Fruit fly (Drosophila melanogaster): ENCODE measurements around the gene CG31495.

Gene CG31495

dm6 chr3R:13857339-13857738 is 17.6 kb upstream of the CG31495 start:
- TF ChIP-seq h (optimal IDR thresholded peaks at IDR 0.05), result no peak
- no peak for TF ChIP-seq Myc (optimal IDR thresholded peaks at IDR 0.05)
- TF ChIP-seq insv (optimal IDR thresholded peaks at IDR 0.05), result no peak
- no peak for TF ChIP-seq Sin3A (optimal IDR thresholded peaks at IDR 0.05)

- no peak for TF ChIP-seq Sin3A (optimal IDR thresholded peaks at IDR 0.05)
- no peak for TF ChIP-seq Myc (optimal IDR thresholded peaks at IDR 0.05)
- no peak for TF ChIP-seq ttk (optimal IDR thresholded peaks at IDR 0.05)
- no peak for TF ChIP-seq h (optimal IDR thresholded peaks at IDR 0.05)
- TF ChIP-seq insv (optimal IDR thresholded peaks at IDR 0.05), result no peak
- TF ChIP-seq psq (optimal IDR thresholded peaks at IDR 0.05), result no peak
These were observed 15.6 kb upstream of the CG31495 start, which contains the start of gene CG14362 for dm6 chr3R:13855354-13855753. CG14362 (minus strand) TSS chr3R:13855454.

dm6 chr3R:13850992-13851391 is 11.3 kb upstream of the CG31495 start:
- no peak for TF ChIP-seq Myc (optimal IDR thresholded peaks at IDR 0.05)
- no peak for TF ChIP-seq ttk (optimal IDR thresholded peaks at IDR 0.05)
- no peak for TF ChIP-seq h (optimal IDR thresholded peaks at IDR 0.05)
- no peak for TF ChIP-seq psq (optimal IDR thresholded peaks at IDR 0.05)
- TF ChIP-seq Sin3A (optimal IDR thresholded peaks at IDR 0.05), result no peak
- no peak for TF ChIP-seq insv (optimal IDR thresholded peaks at IDR 0.05)

dm6 chr3R:13849327-13849726 is 9.6 kb upstream of the CG31495 start:
- TF ChIP-seq h (optimal IDR thresholded peaks at IDR 0.05) (no peak), psq (optimal IDR thresholded peaks at IDR 0.05) (no peak), ttk (optimal IDR thresholded peaks at IDR 0.05) (no peak), insv (optimal IDR thresholded peaks at IDR 0.05) (no peak), Sin3A (optimal IDR thresholded peaks at IDR 0.05) (no peak), Myc (optimal IDR thresholded peaks at IDR 0.05) (no peak)

dm6 chr3R:13848272-13848671 is 8.5 kb upstream of the CG31495 start:
- TF ChIP-seq insv (optimal IDR thresholded peaks at IDR 0.05) (no peak), Myc (optimal IDR thresholded peaks at IDR 0.05) (no peak), h (optimal IDR thresholded peaks at IDR 0.05) (no peak), Sin3A (optimal IDR thresholded peaks at IDR 0.05) (no peak), psq (optimal IDR thresholded peaks at IDR 0.05) (no peak), ttk (optimal IDR thresholded peaks at IDR 0.05) (no peak)

dm6 chr3R:13847289-13847688 is 7.6 kb upstream of the CG31495 start:
- TF ChIP-seq Sin3A (optimal IDR thresholded peaks at IDR 0.05), result no peak
- no peak for TF ChIP-seq insv (optimal IDR thresholded peaks at IDR 0.05)
- no peak for TF ChIP-seq ttk (optimal IDR thresholded peaks at IDR 0.05)
- no peak for TF ChIP-seq h (optimal IDR thresholded peaks at IDR 0.05)
- TF ChIP-seq psq (optimal IDR thresholded peaks at IDR 0.05), result no peak
- no peak for TF ChIP-seq Myc (optimal IDR thresholded peaks at IDR 0.05)

- TF ChIP-seq insv (optimal IDR thresholded peaks at IDR 0.05), result no peak
- no peak for TF ChIP-seq h (optimal IDR thresholded peaks at IDR 0.05)
- no peak for TF ChIP-seq ttk (optimal IDR thresholded peaks at IDR 0.05)
- no peak for TF ChIP-seq Myc (optimal IDR thresholded peaks at IDR 0.05)
- no peak for TF ChIP-seq psq (optimal IDR thresholded peaks at IDR 0.05)
- no peak for TF ChIP-seq Sin3A (optimal IDR thresholded peaks at IDR 0.05)
These were observed 6.2 kb upstream of the CG31495 start for dm6 chr3R:13845926-13846325.

- TF ChIP-seq h (optimal IDR thresholded peaks at IDR 0.05) (no peak), insv (optimal IDR thresholded peaks at IDR 0.05) (no peak), ttk (optimal IDR thresholded peaks at IDR 0.05) (no peak), psq (optimal IDR thresholded peaks at IDR 0.05) (no peak), Myc (optimal IDR thresholded peaks at IDR 0.05) (no peak), Sin3A (optimal IDR thresholded peaks at IDR 0.05) (no peak)
These were observed 5.5 kb upstream of the CG31495 start for dm6 chr3R:13845250-13845699.

- no peak for TF ChIP-seq ttk (optimal IDR thresholded peaks at IDR 0.05)
- TF ChIP-seq insv (optimal IDR thresholded peaks at IDR 0.05), result no peak
- TF ChIP-seq Myc (optimal IDR thresholded peaks at IDR 0.05), result no peak
- no peak for TF ChIP-seq Sin3A (optimal IDR thresholded peaks at IDR 0.05)
- no peak for TF ChIP-seq psq (optimal IDR thresholded peaks at IDR 0.05)
These were observed 3.9 kb upstream of the CG31495 start for dm6 chr3R:13843611-13844010.

dm6 chr3R:13842532-13842931 is 2.8 kb upstream of the CG31495 start:
- no peak for TF ChIP-seq ttk (optimal IDR thresholded peaks at IDR 0.05)
- no peak for TF ChIP-seq Myc (optimal IDR thresholded peaks at IDR 0.05)
- TF ChIP-seq insv (optimal IDR thresholded peaks at IDR 0.05), result no peak
- TF ChIP-seq psq (optimal IDR thresholded peaks at IDR 0.05), result no peak
- no peak for TF ChIP-seq Sin3A (optimal IDR thresholded peaks at IDR 0.05)
- no peak for TF ChIP-seq h (optimal IDR thresholded peaks at IDR 0.05)

- TF ChIP-seq ttk (optimal IDR thresholded peaks at IDR 0.05) (no peak), psq (optimal IDR thresholded peaks at IDR 0.05) (no peak), Myc (optimal IDR thresholded peaks at IDR 0.05) (no peak), Sin3A (optimal IDR thresholded peaks at IDR 0.05) (no peak), insv (optimal IDR thresholded peaks at IDR 0.05) (no peak), h (optimal IDR thresholded peaks at IDR 0.05) (no peak)
These were observed 1.2 kb upstream of the CG31495 start for dm6 chr3R:13840956-13841355.

dm6 chr3R:13837807-13838206 is 1.9 kb downstream of the CG31495 start, which contains the start of gene Nsf2:
Nsf2 (minus strand) TSS chr3R:13837991.
- TF ChIP-seq Sin3A (optimal IDR thresholded peaks at IDR 0.05) (no peak), Myc (optimal IDR thresholded peaks at IDR 0.05) (no peak), psq (optimal IDR thresholded peaks at IDR 0.05) (no peak), ttk (optimal IDR thresholded peaks at IDR 0.05) (no peak), insv (optimal IDR thresholded peaks at IDR 0.05) (no peak), h (optimal IDR thresholded peaks at IDR 0.05) (no peak)

dm6 chr3R:13834551-13834950 is 5.2 kb downstream of the CG31495 start:
- no peak for TF ChIP-seq psq (optimal IDR thresholded peaks at IDR 0.05)
- TF ChIP-seq Sin3A (optimal IDR thresholded peaks at IDR 0.05), result no peak
- no peak for TF ChIP-seq ttk (optimal IDR thresholded peaks at IDR 0.05)
- no peak for TF ChIP-seq insv (optimal IDR thresholded peaks at IDR 0.05)
- no peak for TF ChIP-seq Myc (optimal IDR thresholded peaks at IDR 0.05)
- no peak for TF ChIP-seq h (optimal IDR thresholded peaks at IDR 0.05)
